Worm (Caenorhabditis elegans) whole organism, L4 larva: ENCODE results near the gene rps-12.

ENCODE experiments used
- ZK337.2 ChIP-seq: fragments of 200-800 bp; sonication (Bioruptor generic); IDR thresholded peaks from 2 replicates; pipeline ENCODE4 v1.3.6; 2022; ENCODE audit warnings: missing genetic modification reagents, missing genetic modification characterization, missing compliant biosample characterization
- ces-1 ChIP-seq: fragments of 150-350 bp; sonication (generic microtip); optimal IDR thresholded peaks from 4 replicates; lab custom pipeline; 2014; ENCODE audit warnings: missing biosample characterization, missing genetic modification reagents, missing genetic modification characterization
- egl-43 ChIP-seq: fragments of 200-800 bp; sonication (Bioruptor generic); IDR thresholded peaks from 2 replicates; pipeline ENCODE4 v1.3.6; 2022; ENCODE audit warnings: missing genetic modification reagents, missing genetic modification characterization, missing compliant biosample characterization
- nhr-6 ChIP-seq: fragments of 150-350 bp; optimal IDR thresholded peaks from 2 replicates; lab custom pipeline; 2014; ENCODE audit warnings: missing biosample characterization, missing genetic modification characterization
- set-16 ChIP-seq: fragments of 200-800 bp; sonication (Bioruptor generic); IDR thresholded peaks from 2 replicates; pipeline ENCODE4 v1.3.6; 2022; ENCODE audit warnings: missing genetic modification reagents, missing genetic modification characterization, missing compliant biosample characterization

ce11 chrIII:5667952-5668489 is 11.1 kb upstream of the rps-12 start:
- TF ChIP-seq ces-1 (GFP tag; lab: Kevin White, UChicago) = no peak
- TF ChIP-seq ZK337.2 (GFP tag; lab: Robert Waterston, UW) = no peak
- no peak for TF ChIP-seq set-16 (GFP tag; lab: Robert Waterston, UW)
- no peak for TF ChIP-seq nhr-6
- TF ChIP-seq egl-43 (GFP tag; lab: Robert Waterston, UW) = no peak
